Fruit fly (Drosophila melanogaster) whole organism, embryonic: ENCODE measurements around the gene CG14431.

ENCODE experiments used
- Abd-B ChIP-seq: fragments of 200-800 bp; sonication (Bioruptor generic); optimal IDR thresholded peaks from 2 replicates; lab custom pipeline; 2018; ENCODE audit warnings: missing biosample characterization, mild to moderate bottlenecking, missing genetic modification characterization, moderate library complexity
- Adf1 ChIP-seq: fragments of 200-800 bp; sonication (Bioruptor generic); IDR thresholded peaks from 2 replicates; pipeline ENCODE4 v1.3.6; 2022; ENCODE audit warnings: missing biosample characterization, missing genetic modification characterization
- BtbVII ChIP-seq: fragments of 200-800 bp; sonication (Bioruptor generic); optimal IDR thresholded peaks from 3 replicates; lab custom pipeline; 2017; ENCODE audit warnings: missing biosample characterization, mild to moderate bottlenecking, missing genetic modification characterization
- CG10209 ChIP-seq: fragments of 200-800 bp; sonication (Bioruptor generic); optimal IDR thresholded peaks from 3 replicates; lab custom pipeline; 2017; ENCODE audit warnings: missing biosample characterization, mild to moderate bottlenecking, missing genetic modification characterization, missing genetic modification reagents
- CG12236 ChIP-seq: fragments of 200-800 bp; sonication (Bioruptor generic); optimal IDR thresholded peaks from 2 replicates; lab custom pipeline; 2016; ENCODE audit warnings: missing biosample characterization, missing genetic modification characterization
- CG13287 ChIP-seq: fragments of 200-800 bp; sonication (Bioruptor generic); IDR thresholded peaks from 2 replicates; pipeline ENCODE4 v1.3.6; 2022; ENCODE audit warnings: missing biosample characterization, missing genetic modification characterization; ENCODE audit not compliant: partially characterized antibody
- CG13894 ChIP-seq: fragments of 200-800 bp; sonication (Bioruptor generic); optimal IDR thresholded peaks from 3 replicates; lab custom pipeline; 2018; ENCODE audit warnings: missing biosample characterization, mild to moderate bottlenecking, missing genetic modification characterization, moderate library complexity
- CG1832 ChIP-seq: fragments of 200-800 bp; sonication (Bioruptor generic); optimal IDR thresholded peaks from 2 replicates; lab custom pipeline; 2017; ENCODE audit warnings: missing biosample characterization, mild to moderate bottlenecking, missing genetic modification characterization, inconsistent platforms
- CG18764 ChIP-seq: fragments of 200-800 bp; sonication (Bioruptor generic); optimal IDR thresholded peaks from 3 replicates; lab custom pipeline; 2016; ENCODE audit warnings: missing biosample characterization, missing genetic modification characterization
- CG31224 ChIP-seq: fragments of 200-800 bp; sonication (Bioruptor generic); IDR thresholded peaks from 2 replicates; pipeline ENCODE4 v1.3.6; 2022; ENCODE audit warnings: missing biosample characterization, missing genetic modification characterization
- CG3163 ChIP-seq: fragments of 200-800 bp; sonication (Bioruptor generic); optimal IDR thresholded peaks from 3 replicates; lab custom pipeline; 2016; ENCODE audit warnings: missing biosample characterization, missing genetic modification characterization
- CG4360 ChIP-seq: fragments of 200-800 bp; sonication (Bioruptor generic); IDR thresholded peaks from 2 replicates; pipeline ENCODE4 v1.3.6; 2022; ENCODE audit warnings: missing biosample characterization, missing genetic modification characterization
- CG4707 ChIP-seq: fragments of 200-800 bp; sonication (Bioruptor generic); optimal IDR thresholded peaks from 2 replicates; lab custom pipeline; 2018; ENCODE audit warnings: missing biosample characterization, mild to moderate bottlenecking, missing genetic modification characterization, moderate library complexity
- CG5953 ChIP-seq: fragments of 200-800 bp; sonication (Bioruptor generic); IDR thresholded peaks from 2 replicates; pipeline ENCODE4 v1.3.6; 2022; ENCODE audit warnings: missing biosample characterization, missing genetic modification characterization
- CG7372 ChIP-seq: fragments of 200-800 bp; sonication (Bioruptor generic); IDR thresholded peaks from 2 replicates; pipeline ENCODE4 v1.3.6; 2022; ENCODE audit warnings: missing biosample characterization, missing genetic modification characterization
- CG8388 ChIP-seq: fragments of 200-800 bp; sonication (Bioruptor generic); optimal IDR thresholded peaks from 2 replicates; lab custom pipeline; 2019; ENCODE audit warnings: missing biosample characterization, mild to moderate bottlenecking, missing genetic modification characterization, moderate library complexity
- CG8478 ChIP-seq: fragments of >200 bp; optimal IDR thresholded peaks from 2 replicates; lab custom pipeline; 2018
- Deaf1 ChIP-seq: fragments of 200-800 bp; optimal IDR thresholded peaks from 3 replicates; lab custom pipeline; 2019; ENCODE audit warnings: missing biosample characterization, mild to moderate bottlenecking, missing genetic modification characterization, moderate library complexity
- Hey ChIP-seq: fragments of 200-800 bp; sonication (Bioruptor generic); optimal IDR thresholded peaks from 3 replicates; lab custom pipeline; 2018; ENCODE audit warnings: missing biosample characterization, mild to moderate bottlenecking, missing genetic modification characterization
- HmgD ChIP-seq: fragments of 200-800 bp; sonication (Bioruptor generic); optimal IDR thresholded peaks from 3 replicates; lab custom pipeline; 2016; ENCODE audit warnings: missing biosample characterization, missing genetic modification characterization
- MESR4 ChIP-seq: fragments of 200-800 bp; sonication (Bioruptor generic); optimal IDR thresholded peaks from 2 replicates; lab custom pipeline; 2018; ENCODE audit warnings: missing biosample characterization, mild to moderate bottlenecking, missing genetic modification characterization, moderate library complexity
- Med ChIP-seq: fragments of 200-800 bp; sonication (Bioruptor generic); peaks from one replicate; lab custom pipeline; 2016; ENCODE audit warnings: missing biosample characterization, missing genetic modification characterization, mild to moderate bottlenecking, inconsistent platforms, moderate library complexity
- Myb ChIP-seq: fragments of 200-800 bp; sonication (Bioruptor generic); optimal IDR thresholded peaks from 2 replicates; lab custom pipeline; 2016; ENCODE audit warnings: missing biosample characterization, missing genetic modification characterization
- NFAT ChIP-seq: fragments of 200-800 bp; sonication (Bioruptor generic); IDR thresholded peaks from 2 replicates; pipeline ENCODE4 v1.3.6; 2022; ENCODE audit warnings: missing biosample characterization, missing genetic modification characterization
- Oaz ChIP-seq: fragments of 200-800 bp; sonication (Bioruptor generic); IDR thresholded peaks from 2 replicates; pipeline ENCODE4 v1.3.6; 2022; ENCODE audit warnings: missing biosample characterization, missing genetic modification characterization
- Opbp ChIP-seq: fragments of 200-800 bp; sonication (Bioruptor generic); IDR thresholded peaks from 3 replicates; pipeline ENCODE4 v1.3.6; 2022; ENCODE audit warnings: missing biosample characterization, missing genetic modification characterization; ENCODE audit not compliant: partially characterized antibody
- Ravus ChIP-seq: fragments of 200-800 bp; sonication (Bioruptor generic); IDR thresholded peaks from 2 replicates; pipeline ENCODE4 v1.3.6; 2022; ENCODE audit warnings: missing biosample characterization, missing genetic modification characterization
- Scr ChIP-seq: fragments of 200-800 bp; sonication (Bioruptor generic); IDR thresholded peaks from 2 replicates; pipeline ENCODE4 v1.3.6; 2022; ENCODE audit warnings: missing biosample characterization, missing genetic modification characterization; ENCODE audit not compliant: partially characterized antibody
- Six4 ChIP-seq: fragments of 200-800 bp; sonication (Bioruptor generic); optimal IDR thresholded peaks from 2 replicates; lab custom pipeline; 2016; ENCODE audit warnings: missing biosample characterization, missing genetic modification characterization
- Sox102F ChIP-seq: fragments of 200-800 bp; sonication (Bioruptor generic); optimal IDR thresholded peaks from 2 replicates; lab custom pipeline; 2018; ENCODE audit warnings: missing biosample characterization, mild to moderate bottlenecking, missing genetic modification characterization, moderate library complexity
- Ssrp ChIP-seq: fragments of 200-800 bp; sonication (Bioruptor generic); optimal IDR thresholded peaks from 2 replicates; lab custom pipeline; 2018; ENCODE audit warnings: missing biosample characterization, mild to moderate bottlenecking, missing genetic modification characterization, moderate library complexity
- Trl ChIP-seq, 3 experiments: fragments of >200 bp in 2 of 3; fragments of 200-800 bp in 1 of 3; sonication (Bioruptor generic) in 1 of 3; optimal IDR thresholded peaks; 2 replicates in 1 of 3; 3 replicates in 2 of 3; lab custom pipeline; 2016 to 2017; ENCODE audit warnings: missing biosample characterization in 1 of 3, missing genetic modification characterization in 1 of 3
- ap ChIP-seq: fragments of 200-800 bp; sonication (Bioruptor generic); IDR thresholded peaks from 2 replicates; pipeline ENCODE4 v1.3.6; 2022; ENCODE audit warnings: missing biosample characterization, missing genetic modification characterization
- chm ChIP-seq: fragments of 200-800 bp; sonication (Bioruptor generic); IDR thresholded peaks from 2 replicates; pipeline ENCODE4 v1.3.6; 2022; ENCODE audit warnings: missing biosample characterization, missing genetic modification characterization
- ci ChIP-seq: fragments of 200-800 bp; sonication (Bioruptor generic); IDR thresholded peaks from 3 replicates; pipeline ENCODE4 v1.3.6; 2022; ENCODE audit warnings: missing biosample characterization, missing genetic modification characterization
- eyg ChIP-seq: fragments of 200-800 bp; sonication (Bioruptor generic); optimal IDR thresholded peaks from 3 replicates; lab custom pipeline; 2016; ENCODE audit warnings: missing biosample characterization, missing genetic modification characterization
- fd3F ChIP-seq: fragments of 200-800 bp; sonication (Bioruptor generic); optimal IDR thresholded peaks from 2 replicates; lab custom pipeline; 2018; ENCODE audit warnings: missing biosample characterization, mild to moderate bottlenecking, missing genetic modification characterization, moderate library complexity
- fd64A ChIP-seq: fragments of 200-800 bp; sonication (Bioruptor generic); optimal IDR thresholded peaks from 3 replicates; lab custom pipeline; 2018; ENCODE audit warnings: missing biosample characterization, mild to moderate bottlenecking, missing genetic modification characterization
- gt ChIP-seq: fragments of 200-800 bp; sonication (Bioruptor generic); IDR thresholded peaks from 2 replicates; pipeline ENCODE4 v1.3.6; 2022; ENCODE audit warnings: missing biosample characterization, missing genetic modification characterization
- ham ChIP-seq: fragments of 200-800 bp; sonication (Bioruptor generic); IDR thresholded peaks from 2 replicates; pipeline ENCODE4 v1.3.6; 2022; ENCODE audit warnings: missing biosample characterization, missing genetic modification characterization
- hth ChIP-seq: fragments of >200 bp; optimal IDR thresholded peaks from 2 replicates; lab custom pipeline; 2017; ENCODE audit warnings: inconsistent platforms
- lab ChIP-seq: fragments of 200-800 bp; sonication (Bioruptor generic); optimal IDR thresholded peaks from 3 replicates; lab custom pipeline; 2017; ENCODE audit warnings: missing biosample characterization, missing genetic modification characterization, mild to moderate bottlenecking, moderate library complexity, missing genetic modification reagents
- lmd ChIP-seq: fragments of 200-800 bp; sonication (Bioruptor generic); IDR thresholded peaks from 2 replicates; pipeline ENCODE4 v1.3.6; 2022; ENCODE audit warnings: missing biosample characterization, missing genetic modification characterization
- onecut ChIP-seq: fragments of 200-800 bp; sonication (Bioruptor generic); IDR thresholded peaks from 2 replicates; pipeline ENCODE4 v1.3.6; 2022; ENCODE audit warnings: missing biosample characterization, missing genetic modification characterization
- pita ChIP-seq: fragments of 200-800 bp; sonication (Bioruptor generic); optimal IDR thresholded peaks from 2 replicates; lab custom pipeline; 2017; ENCODE audit warnings: missing biosample characterization, mild to moderate bottlenecking, missing genetic modification characterization
- prd ChIP-seq, 3 experiments: fragments of >200 bp in 2 of 3; fragments of 200-800 bp in 1 of 3; sonication (Bioruptor generic) in 1 of 3; optimal IDR thresholded peaks in 2 of 3; IDR thresholded peaks in 1 of 3; 2 replicates in 2 of 3; 3 replicates in 1 of 3; pipeline versions ENCODE4 v1.3.6 to Lab custom; 2017 to 2022; ENCODE audit warnings: missing biosample characterization in 1 of 3, missing genetic modification characterization in 1 of 3
- pum ChIP-seq: fragments of 200-800 bp; sonication (Bioruptor generic); optimal IDR thresholded peaks from 2 replicates; lab custom pipeline; 2016; ENCODE audit warnings: missing biosample characterization, missing genetic modification characterization
- ro ChIP-seq: fragments of 200-800 bp; sonication (Bioruptor generic); IDR thresholded peaks from 2 replicates; pipeline ENCODE4 v1.3.6; 2022; ENCODE audit warnings: missing biosample characterization, missing genetic modification characterization
- sisA ChIP-seq: fragments of 200-800 bp; sonication (Bioruptor generic); IDR thresholded peaks from 2 replicates; pipeline ENCODE4 v1.3.6; 2022; ENCODE audit warnings: missing biosample characterization, missing genetic modification characterization
- tx ChIP-seq: fragments of 200-800 bp; sonication (Bioruptor generic); optimal IDR thresholded peaks from 2 replicates; lab custom pipeline; 2016; ENCODE audit warnings: missing biosample characterization, missing genetic modification characterization
- vnd ChIP-seq: fragments of 200-800 bp; sonication (Bioruptor generic); IDR thresholded peaks from 3 replicates; pipeline ENCODE4 v1.3.6; 2022; ENCODE audit warnings: missing biosample characterization, missing genetic modification characterization; ENCODE audit not compliant: partially characterized antibody
- yki ChIP-seq: fragments of >200 bp; optimal IDR thresholded peaks from 3 replicates; lab custom pipeline; 2018

CG14431 gene

dm6 chrX:6866040-6866439, 42.0 kb upstream of the CG14431 start (continued):
- no peak for TF ChIP-seq prd (optimal IDR thresholded peaks at IDR 0.05; lab: Kevin White, UChicago)
- no peak for TF ChIP-seq prd (GFP tag; IDR thresholded peaks at IDR 0.05; lab: Robert Waterston, UW)
- no peak for TF ChIP-seq sisA (GFP tag; lab: Robert Waterston, UW)
- TF ChIP-seq CG13894: peak; percentile 86
- no peak for TF ChIP-seq Abd-B (GFP tag; lab: Kevin White, UChicago)
- TF ChIP-seq lmd: no peak
- no peak for TF ChIP-seq BtbVII (GFP tag; lab: Kevin White, UChicago)
- TF ChIP-seq Ssrp (tag; lab: Kevin White, UChicago): no peak
- no peak for TF ChIP-seq tx (GFP tag; lab: Kevin White, UChicago)
- peak; percentile 89 for TF ChIP-seq CG8478 (lab: Kevin White, UChicago)
- no peak for TF ChIP-seq Scr (GFP tag; lab: Robert Waterston, UW)
- TF ChIP-seq eyg: no peak
- TF ChIP-seq HmgD: peak; percentile 22
- peak; percentile 73 for TF ChIP-seq Adf1 (GFP tag; lab: Robert Waterston, UW)
- TF ChIP-seq CG18764 (GFP tag; lab: Kevin White, UChicago): no peak
- TF ChIP-seq Myb: no peak
- no peak for TF ChIP-seq Ravus (GFP tag; lab: Robert Waterston, UW)
- peak; percentile 19; the same call in 1 of the 2 replicates for TF ChIP-seq CG4360 (GFP tag; lab: Robert Waterston, UW)
- peak; percentile 43; the same call in 1 of the 3 replicates for TF ChIP-seq ci (GFP tag; lab: Robert Waterston, UW)
- no peak for TF ChIP-seq pum
- no peak for TF ChIP-seq fd64A
- no peak for TF ChIP-seq CG12236 (GFP tag; lab: Kevin White, UChicago)
- no peak for TF ChIP-seq CG7372 (GFP tag; lab: Robert Waterston, UW)
- no peak for TF ChIP-seq ham (GFP tag; lab: Robert Waterston, UW)
- TF ChIP-seq vnd (GFP tag; lab: Robert Waterston, UW): no peak
- TF ChIP-seq onecut (GFP tag; lab: Robert Waterston, UW): peak; percentile 13; the same call in 1 of the 2 replicates
- no peak for TF ChIP-seq fd3F (GFP tag; lab: Kevin White, UChicago)
- TF ChIP-seq CG31224 (GFP tag; lab: Robert Waterston, UW): no peak
- 0 out of 3 replicates have a peak, but pooled peaks have one; percentile 24 for TF ChIP-seq Opbp (GFP tag; lab: Robert Waterston, UW)
- no peak for TF ChIP-seq CG10209 (GFP tag; lab: Kevin White, UChicago)
- no peak for TF ChIP-seq Six4 (GFP tag; lab: Kevin White, UChicago)
- TF ChIP-seq hth: no peak
- no peak for TF ChIP-seq NFAT (GFP tag; lab: Robert Waterston, UW)
- TF ChIP-seq Oaz: no peak
- peak; percentile 94 for TF ChIP-seq Deaf1 (tag; lab: Kevin White, UChicago)
- TF ChIP-seq pita: no peak
- TF ChIP-seq CG8388 (GFP tag; lab: Kevin White, UChicago): no peak
- TF ChIP-seq Hey (tag; lab: Kevin White, UChicago): peak; percentile 56
- TF ChIP-seq CG3163 (GFP tag; lab: Kevin White, UChicago): no peak
- TF ChIP-seq Trl (optimal IDR thresholded peaks at IDR 0.05; lab: Kevin White, UChicago): peak; percentile 16 to 26
- no peak for TF ChIP-seq Trl (GFP tag; optimal IDR thresholded peaks at IDR 0.05; lab: Kevin White, UChicago)
- TF ChIP-seq CG4707 (GFP tag; lab: Kevin White, UChicago): peak; percentile 7
- no peak for TF ChIP-seq CG13287 (GFP tag; lab: Robert Waterston, UW)
- peak; percentile 51 for TF ChIP-seq Med (GFP tag; lab: Kevin White, UChicago)
- TF ChIP-seq CG1832 (GFP tag; lab: Kevin White, UChicago): peak; percentile 77
- TF ChIP-seq CG5953: no peak
- TF ChIP-seq Sox102F (GFP tag; lab: Kevin White, UChicago): no peak
- TF ChIP-seq chm (GFP tag; lab: Robert Waterston, UW): 0 out of 2 replicates have a peak, but pooled peaks have one; percentile 59
- no peak for TF ChIP-seq ro (GFP tag; lab: Robert Waterston, UW)
- no peak for TF ChIP-seq yki (lab: Kevin White, UChicago)
- TF ChIP-seq ap: no peak
- peak; percentile 13 for TF ChIP-seq lab (GFP tag; lab: Kevin White, UChicago)
- no peak for TF ChIP-seq MESR4
- no peak for TF ChIP-seq gt (GFP tag; lab: Robert Waterston, UW)
